Fruit fly (Drosophila melanogaster): ENCODE results near the gene CG18547.

dm6 chr3R:11937427-11938114 is 42.6 kb downstream of the CG18547 start:
- TF ChIP-seq usp (GFP tag; optimal IDR thresholded peaks at IDR 0.05): no peak
- TF ChIP-seq psq (GFP tag; optimal IDR thresholded peaks at IDR 0.05): peak; percentile 51
- TF ChIP-seq pan (optimal IDR thresholded peaks at IDR 0.05): no peak
- no peak for TF ChIP-seq sv (GFP tag; optimal IDR thresholded peaks at IDR 0.05)
- no peak for TF ChIP-seq Myc (optimal IDR thresholded peaks at IDR 0.05)
- peak; percentile 43 for TF ChIP-seq h (GFP tag; optimal IDR thresholded peaks at IDR 0.05)
- TF ChIP-seq foxo (GFP tag; optimal IDR thresholded peaks at IDR 0.05): peak in 1 of 2 experiments; percentile 55
- TF ChIP-seq rgr (GFP tag; optimal IDR thresholded peaks at IDR 0.05): peak; percentile 21
- no peak for TF ChIP-seq dmrt93B (GFP tag; optimal IDR thresholded peaks at IDR 0.05)
- TF ChIP-seq woc (GFP tag; optimal IDR thresholded peaks at IDR 0.05): peak; percentile 56
- TF ChIP-seq Mio (GFP tag; optimal IDR thresholded peaks at IDR 0.05): no peak
- peak; percentile 44 for TF ChIP-seq ey (GFP tag; optimal IDR thresholded peaks at IDR 0.05)

Data from whole organism, wandering third instar larva.